Worm (Caenorhabditis elegans): ENCODE results near the gene rpb-12.

ce11 chrIV:9146819-9147518 lies at the start of gene rpb-12, which contains the start of gene aly-2:
- TF ChIP-seq sptf-1 (tag; optimal IDR thresholded peaks at IDR 0.05) (no peak), ztf-11 (tag; optimal IDR thresholded peaks at IDR 0.05) (no peak), pha-4 (tag; optimal IDR thresholded peaks at IDR 0.05) (peak; percentile 46), elt-3 (tag; optimal IDR thresholded peaks at IDR 0.05) (no peak), nhr-76 (tag; optimal IDR thresholded peaks at IDR 0.05) (no peak), sem-2 (GFP tag; optimal IDR thresholded peaks at IDR 0.05) (no peak), ces-1 (GFP tag; optimal IDR thresholded peaks at IDR 0.05) (no peak), nhr-237 (tag; optimal IDR thresholded peaks at IDR 0.05) (no peak), unc-62 (GFP tag; optimal IDR thresholded peaks at IDR 0.05) (no peak), ceh-39 (tag; optimal IDR thresholded peaks at IDR 0.05) (no peak), unc-39 (tag; optimal IDR thresholded peaks at IDR 0.05) (no peak), lin-13 (tag; optimal IDR thresholded peaks at IDR 0.05) (no peak), lsy-2 (tag; optimal IDR thresholded peaks at IDR 0.05) (no peak), snpc-4 (tag; optimal IDR thresholded peaks at IDR 0.05) (no peak)

Data from whole organism, mixed stage, embryonic.